Fruit fly (Drosophila melanogaster) whole organism, wandering third instar larva: Measurements from ENCODE around the gene soti.

ENCODE experiments used
- CG9705 ChIP-seq: fragments of 200-800 bp; sonication (Bioruptor generic); optimal IDR thresholded peaks from 2 replicates; lab custom pipeline; 2018; ENCODE audit warnings: missing biosample characterization, mild to moderate bottlenecking, missing genetic modification characterization
- Dfd ChIP-seq: fragments of >200 bp; optimal IDR thresholded peaks from 2 replicates; lab custom pipeline; 2017; ENCODE audit warnings: missing biosample characterization, missing genetic modification characterization
- HLH106 ChIP-seq: fragments of 200-800 bp; optimal IDR thresholded peaks from 3 replicates; lab custom pipeline; 2019; ENCODE audit warnings: missing biosample characterization, mild to moderate bottlenecking, missing genetic modification characterization, moderate library complexity
- Hr78 ChIP-seq: fragments of >200 bp; optimal IDR thresholded peaks from 2 replicates; lab custom pipeline; 2017; ENCODE audit warnings: missing biosample characterization, missing genetic modification characterization
- Jra ChIP-seq: sonication (Bioruptor generic); optimal IDR thresholded peaks from 2 replicates; lab custom pipeline; 2016; ENCODE audit warnings: missing biosample characterization, missing genetic modification characterization
- Mio ChIP-seq: sonication (Bioruptor generic); optimal IDR thresholded peaks from 2 replicates; lab custom pipeline; 2016; ENCODE audit warnings: missing biosample characterization, missing genetic modification characterization
- Myc ChIP-seq: fragments of >200 bp; optimal IDR thresholded peaks from 2 replicates; lab custom pipeline; 2017
- Vsx2 ChIP-seq: fragments of 200-300, 225-300 bp; sonication (Bioruptor generic); optimal IDR thresholded peaks from 2 replicates; lab custom pipeline; 2018; ENCODE audit warnings: missing biosample characterization, missing genetic modification characterization; ENCODE audit not compliant: partially characterized antibody
- dl ChIP-seq, 2 experiments: fragments of 175-275, 200-275 bp in 1 of 2; fragments of 200-275 bp in 1 of 2; sonication (Bioruptor generic); optimal IDR thresholded peaks; lab custom pipeline; 2018; ENCODE audit warnings: mild to moderate bottlenecking in 2 of 2, missing biosample characterization in 2 of 2, missing genetic modification characterization in 2 of 2, moderate library complexity in 2 of 2; ENCODE audit not compliant: partially characterized antibody in 2 of 2, insufficient read depth in 1 of 2
- dmrt93B ChIP-seq: fragments of 200-800 bp; sonication (Bioruptor generic); optimal IDR thresholded peaks from 2 replicates; lab custom pipeline; 2018; ENCODE audit warnings: missing biosample characterization, mild to moderate bottlenecking, missing genetic modification characterization
- dsf ChIP-seq: sonication (Bioruptor generic); optimal IDR thresholded peaks from 2 replicates; lab custom pipeline; 2016; ENCODE audit warnings: missing biosample characterization, missing genetic modification characterization, borderline replicate concordance
- pan ChIP-seq: fragments of >200 bp; optimal IDR thresholded peaks from 2 replicates; lab custom pipeline; 2017
- sage ChIP-seq: fragments of 200-800 bp; sonication (Bioruptor generic); optimal IDR thresholded peaks from 2 replicates; lab custom pipeline; 2016; ENCODE audit warnings: missing biosample characterization, mild to moderate bottlenecking, missing genetic modification characterization
- usp ChIP-seq: fragments of >200 bp; optimal IDR thresholded peaks from 2 replicates; lab custom pipeline; 2017; ENCODE audit warnings: missing biosample characterization, missing genetic modification characterization

DNA sequence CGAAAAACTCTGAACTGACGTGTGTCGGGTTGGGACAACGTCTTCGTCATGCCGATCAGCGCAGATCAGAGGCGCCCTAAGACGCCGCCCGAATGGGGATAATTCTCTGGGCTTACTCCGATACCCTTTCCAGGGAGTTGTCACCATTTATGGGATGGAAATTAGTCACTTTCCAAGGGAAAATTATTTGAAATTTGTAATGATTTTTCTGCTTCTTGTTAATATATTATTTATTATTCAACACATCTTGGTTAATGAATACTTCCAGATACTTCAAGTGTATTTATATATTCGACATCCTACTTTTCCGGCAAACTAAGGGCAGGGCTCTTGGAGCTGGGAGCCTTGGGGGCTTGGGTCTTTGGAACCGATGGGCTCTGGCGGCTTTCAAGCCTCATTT is 48.8 kb upstream of the soti start:
- TF ChIP-seq Dfd (GFP tag; lab: Kevin White, UChicago), result no peak
- TF ChIP-seq Mio, result no peak
- TF ChIP-seq dl (GFP tag; optimal IDR thresholded peaks at IDR 0.05; lab: Kevin White, UChicago; ENCODE audit: insufficient read depth in 1 of 2, partially characterized antibody in 2 of 2), result no peak
- TF ChIP-seq Myc, result no peak
- no peak for TF ChIP-seq dsf (GFP tag; lab: Kevin White, UChicago)
- TF ChIP-seq pan (lab: Kevin White, UChicago), result no peak
- no peak for TF ChIP-seq Hr78 (GFP tag; lab: Kevin White, UChicago)
- no peak for TF ChIP-seq Vsx2 (GFP tag; lab: Kevin White, UChicago)
- TF ChIP-seq CG9705 (GFP tag; lab: Kevin White, UChicago), result no peak
- peak; percentile 45 for TF ChIP-seq HLH106 (tag; lab: Kevin White, UChicago)
- TF ChIP-seq Jra (GFP tag; lab: Kevin White, UChicago), result no peak
- no peak for TF ChIP-seq usp (GFP tag; lab: Kevin White, UChicago)
- TF ChIP-seq dmrt93B (GFP tag; lab: Kevin White, UChicago), result no peak
- TF ChIP-seq sage (GFP tag; lab: Kevin White, UChicago), result no peak
